Fruit fly (Drosophila melanogaster): ENCODE measurements around the gene CG15482.

- TF ChIP-seq CoRest (tag; optimal IDR thresholded peaks at IDR 0.05) (no peak), CG9876 (GFP tag; optimal IDR thresholded peaks at IDR 0.05) (peak; percentile 62)
Observed at dm6 chr2L:13205256-13205655, 6.4 kb downstream of the CG15482 start.

All from whole organism, embryonic.